Fruit fly (Drosophila melanogaster) whole organism, embryonic: ENCODE results near the gene CG33695.

ENCODE experiments used
- CG10267 ChIP-seq: fragments of 200-800 bp; sonication (Bioruptor generic); optimal IDR thresholded peaks from 2 replicates; lab custom pipeline; 2018; ENCODE audit warnings: missing biosample characterization, mild to moderate bottlenecking, missing genetic modification characterization, moderate library complexity
- CG10462 ChIP-seq: fragments of 200-800 bp; sonication (Bioruptor generic); optimal IDR thresholded peaks from 2 replicates; lab custom pipeline; 2016; ENCODE audit warnings: missing biosample characterization, missing genetic modification characterization
- CG10654 ChIP-seq: fragments of 200-800 bp; sonication (Bioruptor generic); optimal IDR thresholded peaks from 2 replicates; lab custom pipeline; 2016; ENCODE audit warnings: missing biosample characterization, missing genetic modification characterization
- CG17829 ChIP-seq: fragments of 200-800 bp; optimal IDR thresholded peaks from 2 replicates; lab custom pipeline; 2019; ENCODE audit warnings: missing biosample characterization, mild to moderate bottlenecking, missing genetic modification characterization, moderate library complexity
- CG18764 ChIP-seq: fragments of 200-800 bp; sonication (Bioruptor generic); optimal IDR thresholded peaks from 3 replicates; lab custom pipeline; 2016; ENCODE audit warnings: missing biosample characterization, missing genetic modification characterization
- CG2116 ChIP-seq: fragments of 200-800 bp; sonication (Bioruptor generic); optimal IDR thresholded peaks from 3 replicates; lab custom pipeline; 2018; ENCODE audit warnings: missing biosample characterization, mild to moderate bottlenecking, missing genetic modification characterization
- CG2129 ChIP-seq: fragments of 200-800 bp; sonication (Bioruptor generic); IDR thresholded peaks from 2 replicates; pipeline ENCODE4 v1.3.6; 2022; ENCODE audit warnings: missing biosample characterization, missing genetic modification characterization; ENCODE audit not compliant: partially characterized antibody
- CG2889 ChIP-seq: fragments of 200-800 bp; sonication (Bioruptor generic); IDR thresholded peaks from 3 replicates; pipeline ENCODE4 v1.3.6; 2022; ENCODE audit warnings: missing biosample characterization, missing genetic modification characterization
- CG31441 ChIP-seq: fragments of 200-800 bp; sonication (Bioruptor generic); IDR thresholded peaks from 2 replicates; pipeline ENCODE4 v1.3.6; 2022; ENCODE audit warnings: missing biosample characterization, missing genetic modification characterization
- CG4424 ChIP-seq: fragments of 200-800 bp; sonication (Bioruptor generic); optimal IDR thresholded peaks from 3 replicates; lab custom pipeline; 2016; ENCODE audit warnings: missing biosample characterization, missing genetic modification characterization
- CG4820 ChIP-seq: fragments of 200-800 bp; sonication (Bioruptor generic); optimal IDR thresholded peaks from 3 replicates; lab custom pipeline; 2016; ENCODE audit warnings: missing biosample characterization, missing genetic modification characterization
- CG6689 ChIP-seq: fragments of 200-800 bp; sonication (Bioruptor generic); IDR thresholded peaks from 2 replicates; pipeline ENCODE4 v1.3.6; 2022; ENCODE audit warnings: missing biosample characterization, missing genetic modification characterization
- CG7357 ChIP-seq: fragments of 200-800 bp; sonication (Bioruptor generic); IDR thresholded peaks from 3 replicates; pipeline ENCODE4 v1.3.6; 2022; ENCODE audit warnings: missing biosample characterization, missing genetic modification characterization
- CG7839 ChIP-seq: fragments of 200-800 bp; sonication (Bioruptor generic); optimal IDR thresholded peaks from 3 replicates; lab custom pipeline; 2018; ENCODE audit warnings: missing biosample characterization, mild to moderate bottlenecking, missing genetic modification characterization, moderate library complexity
- CG7963 ChIP-seq: fragments of 200-800 bp; sonication (Bioruptor generic); IDR thresholded peaks from 3 replicates; pipeline ENCODE4 v1.3.6; 2022; ENCODE audit warnings: missing biosample characterization, missing genetic modification characterization; ENCODE audit not compliant: partially characterized antibody
- CG7987 ChIP-seq: fragments of 200-800 bp; sonication (Bioruptor generic); optimal IDR thresholded peaks from 2 replicates; lab custom pipeline; 2018; ENCODE audit warnings: missing biosample characterization, mild to moderate bottlenecking, missing genetic modification characterization, moderate library complexity
- CG8944 ChIP-seq: fragments of 200-800 bp; sonication (Bioruptor generic); optimal IDR thresholded peaks from 3 replicates; lab custom pipeline; 2016; ENCODE audit warnings: missing biosample characterization, missing genetic modification characterization
- CG9727 ChIP-seq: fragments of 200-800 bp; sonication (Bioruptor generic); optimal IDR thresholded peaks from 3 replicates; lab custom pipeline; 2017; ENCODE audit warnings: missing biosample characterization, mild to moderate bottlenecking, missing genetic modification characterization
- CG9876 ChIP-seq: fragments of 200-800 bp; sonication (Bioruptor generic); optimal IDR thresholded peaks from 2 replicates; lab custom pipeline; 2016; ENCODE audit warnings: missing biosample characterization, missing genetic modification characterization
- CrebB ChIP-seq: fragments of 200-800 bp; sonication (Bioruptor generic); optimal IDR thresholded peaks from 3 replicates; lab custom pipeline; 2018; ENCODE audit warnings: missing biosample characterization, mild to moderate bottlenecking, missing genetic modification characterization
- D19B ChIP-seq: fragments of 200-800 bp; sonication (Bioruptor generic); optimal IDR thresholded peaks from 2 replicates; lab custom pipeline; 2017; ENCODE audit warnings: missing biosample characterization, mild to moderate bottlenecking, missing genetic modification characterization
- Deaf1 ChIP-seq: fragments of 200-800 bp; optimal IDR thresholded peaks from 3 replicates; lab custom pipeline; 2019; ENCODE audit warnings: missing biosample characterization, mild to moderate bottlenecking, missing genetic modification characterization, moderate library complexity
- Dp ChIP-seq: fragments of 200-800 bp; sonication (Bioruptor generic); optimal IDR thresholded peaks from 2 replicates; lab custom pipeline; 2018; ENCODE audit warnings: missing biosample characterization, mild to moderate bottlenecking, missing genetic modification characterization, moderate library complexity
- E2f1 ChIP-seq: fragments of 200-800 bp; sonication (Bioruptor generic); IDR thresholded peaks from 2 replicates; pipeline ENCODE4 v1.3.6; 2022; ENCODE audit warnings: missing biosample characterization, missing genetic modification characterization
- Eip74EF ChIP-seq, 2 experiments: fragments of 200-800 bp in 1 of 2; fragments of >200 bp in 1 of 2; sonication (Bioruptor generic) in 1 of 2; optimal IDR thresholded peaks; 2 replicates each; lab custom pipeline; 2017 to 2019; ENCODE audit warnings: missing biosample characterization in 2 of 2, missing genetic modification characterization in 2 of 2, mild to moderate bottlenecking in 1 of 2, moderate library complexity in 1 of 2
- Ets97D ChIP-seq: fragments of 200-800 bp; sonication (Bioruptor generic); optimal IDR thresholded peaks from 3 replicates; lab custom pipeline; 2016; ENCODE audit warnings: missing biosample characterization, missing genetic modification characterization
- Gsc ChIP-seq: fragments of 200-800 bp; sonication (Bioruptor generic); IDR thresholded peaks from 2 replicates; pipeline ENCODE4 v1.3.6; 2022; ENCODE audit warnings: missing biosample characterization, missing genetic modification characterization
- HHEX ChIP-seq: fragments of 200-800 bp; sonication (Bioruptor generic); optimal IDR thresholded peaks from 3 replicates; lab custom pipeline; 2017; ENCODE audit warnings: missing biosample characterization, mild to moderate bottlenecking, missing genetic modification characterization, missing genetic modification reagents
- HLH3B ChIP-seq: fragments of 200-800 bp; sonication (Bioruptor generic); IDR thresholded peaks from 2 replicates; pipeline ENCODE4 v1.3.6; 2022; ENCODE audit warnings: missing biosample characterization, missing genetic modification characterization
- Max ChIP-seq: fragments of 200-800 bp; sonication (Bioruptor generic); optimal IDR thresholded peaks from 2 replicates; lab custom pipeline; 2016; ENCODE audit warnings: missing biosample characterization, mild to moderate bottlenecking, missing genetic modification characterization
- Optix ChIP-seq: fragments of 200-800 bp; sonication (Bioruptor generic); IDR thresholded peaks from 3 replicates; pipeline ENCODE4 v1.3.6; 2022; ENCODE audit warnings: missing biosample characterization, missing genetic modification characterization
- Pdp1 ChIP-seq, 2 experiments: fragments of 200-800 bp; sonication (Bioruptor generic); optimal IDR thresholded peaks; 3 replicates each; lab custom pipeline; 2016; ENCODE audit warnings: missing biosample characterization in 2 of 2, missing genetic modification characterization in 2 of 2, mild to moderate bottlenecking in 1 of 2, moderate library complexity in 1 of 2
- Usf ChIP-seq: fragments of 200-800 bp; sonication (Bioruptor generic); optimal IDR thresholded peaks from 2 replicates; lab custom pipeline; 2017; ENCODE audit warnings: missing genotype, missing biosample characterization, missing genetic modification characterization
- ara ChIP-seq: fragments of 200-800 bp; sonication (Bioruptor generic); IDR thresholded peaks from 2 replicates; pipeline ENCODE4 v1.3.6; 2022; ENCODE audit warnings: missing biosample characterization, missing genetic modification characterization
- ase ChIP-seq: fragments of 200-800 bp; sonication (Bioruptor generic); IDR thresholded peaks from 3 replicates; pipeline ENCODE4 v1.3.6; 2022; ENCODE audit warnings: missing biosample characterization, missing genetic modification characterization
- az2 ChIP-seq: fragments of 200-800 bp; sonication (Bioruptor generic); optimal IDR thresholded peaks from 3 replicates; lab custom pipeline; 2016; ENCODE audit warnings: missing biosample characterization, missing genetic modification characterization
- grn ChIP-seq: fragments of 200-800 bp; sonication (Bioruptor generic); optimal IDR thresholded peaks from 3 replicates; lab custom pipeline; 2017; ENCODE audit warnings: missing biosample characterization, missing genetic modification characterization
- her ChIP-seq: fragments of 200-800 bp; sonication (Bioruptor generic); optimal IDR thresholded peaks from 2 replicates; lab custom pipeline; 2016; ENCODE audit warnings: missing biosample characterization, missing genetic modification characterization
- hkb ChIP-seq, 2 experiments: fragments of 200-800 bp in 1 of 2; fragments of >200 bp in 1 of 2; sonication (Bioruptor generic) in 1 of 2; IDR thresholded peaks in 1 of 2; optimal IDR thresholded peaks in 1 of 2; 2 replicates each; pipeline versions ENCODE4 v1.3.6 to Lab custom; 2017 to 2022; ENCODE audit warnings: missing biosample characterization in 1 of 2, missing genetic modification characterization in 1 of 2
- knrl ChIP-seq: fragments of 200-800 bp; sonication (Bioruptor generic); IDR thresholded peaks from 3 replicates; pipeline ENCODE4 v1.3.6; 2022; ENCODE audit warnings: missing biosample characterization, missing genetic modification characterization; ENCODE audit not compliant: partially characterized antibody
- nmo ChIP-seq: fragments of 200-800 bp; sonication (Bioruptor generic); optimal IDR thresholded peaks from 2 replicates; lab custom pipeline; 2018; ENCODE audit warnings: missing biosample characterization, mild to moderate bottlenecking, missing genetic modification characterization, moderate library complexity
- org-1 ChIP-seq: fragments of 200-800 bp; sonication (Bioruptor generic); optimal IDR thresholded peaks from 2 replicates; lab custom pipeline; 2017; ENCODE audit warnings: missing biosample characterization, missing genetic modification characterization
- pb ChIP-seq: fragments of 200-800 bp; sonication (Bioruptor generic); optimal IDR thresholded peaks from 3 replicates; lab custom pipeline; 2016; ENCODE audit warnings: missing biosample characterization, missing genetic modification characterization
- phol ChIP-seq: fragments of 200-800 bp; sonication (Bioruptor generic); optimal IDR thresholded peaks from 3 replicates; lab custom pipeline; 2018; ENCODE audit warnings: missing biosample characterization, mild to moderate bottlenecking, missing genetic modification characterization, moderate library complexity
- ro ChIP-seq: fragments of 200-800 bp; sonication (Bioruptor generic); IDR thresholded peaks from 2 replicates; pipeline ENCODE4 v1.3.6; 2022; ENCODE audit warnings: missing biosample characterization, missing genetic modification characterization
- salm ChIP-seq: fragments of 200-800 bp; sonication (Bioruptor generic); optimal IDR thresholded peaks from 2 replicates; lab custom pipeline; 2018; ENCODE audit warnings: missing biosample characterization, mild to moderate bottlenecking, missing genetic modification characterization
- sr ChIP-seq: fragments of 200-800 bp; sonication (Bioruptor generic); IDR thresholded peaks from 3 replicates; pipeline ENCODE4 v1.3.6; 2022; ENCODE audit warnings: missing biosample characterization, missing genetic modification characterization
- tgo ChIP-seq: fragments of 200-800 bp; sonication (Bioruptor generic); IDR thresholded peaks from 3 replicates; pipeline ENCODE4 v1.3.6; 2022; ENCODE audit warnings: missing biosample characterization, missing genetic modification characterization
- trem ChIP-seq: fragments of 200-800 bp; optimal IDR thresholded peaks from 3 replicates; lab custom pipeline; 2019; ENCODE audit warnings: missing biosample characterization, mild to moderate bottlenecking, missing genetic modification characterization, moderate library complexity
- vnd ChIP-seq: fragments of 200-800 bp; sonication (Bioruptor generic); IDR thresholded peaks from 3 replicates; pipeline ENCODE4 v1.3.6; 2022; ENCODE audit warnings: missing biosample characterization, missing genetic modification characterization; ENCODE audit not compliant: partially characterized antibody
- yki ChIP-seq: fragments of >200 bp; optimal IDR thresholded peaks from 3 replicates; lab custom pipeline; 2018

CG33695 gene

DNA sequence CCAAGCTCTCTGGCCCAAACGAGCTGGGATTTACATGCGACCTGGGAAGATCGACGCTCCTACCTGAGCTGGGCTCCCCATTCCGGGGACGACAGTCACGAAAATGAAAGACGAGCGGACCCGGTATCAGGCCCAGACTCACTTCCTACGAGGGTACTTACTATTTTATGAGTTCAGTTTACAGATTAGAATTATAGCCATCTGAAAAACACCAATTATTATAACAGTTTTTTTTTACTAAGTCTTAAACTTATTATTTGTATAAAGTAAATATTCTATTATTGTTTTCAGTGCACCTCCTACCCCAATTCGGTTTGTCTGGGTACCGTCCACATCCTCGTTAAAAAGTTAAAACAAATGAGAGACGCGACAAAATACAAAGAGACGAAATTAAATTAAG is 48.6 kb downstream of the CG33695 start (continued):
- peak; percentile 39 for TF ChIP-seq CG10267 (tag; lab: Kevin White, UChicago)
- no peak for TF ChIP-seq ro
- TF ChIP-seq Max, result no peak
- no peak for TF ChIP-seq grn
- TF ChIP-seq knrl (GFP tag; lab: Robert Waterston, UW), result no peak
- no peak for TF ChIP-seq CG10654 (GFP tag; lab: Kevin White, UChicago)
- no peak for TF ChIP-seq CG7987 (GFP tag; lab: Kevin White, UChicago)
- TF ChIP-seq CG10462 (GFP tag; lab: Kevin White, UChicago), result no peak
- TF ChIP-seq phol, result peak; percentile 31
- no peak for TF ChIP-seq vnd
- TF ChIP-seq salm (tag; lab: Kevin White, UChicago), result no peak
- TF ChIP-seq CG9876 (GFP tag; lab: Kevin White, UChicago), result no peak
- no peak for TF ChIP-seq D19B (GFP tag; lab: Kevin White, UChicago)
- TF ChIP-seq ase, result no peak
- no peak for TF ChIP-seq HHEX (GFP tag; lab: Kevin White, UChicago)
- TF ChIP-seq yki (lab: Kevin White, UChicago), result no peak
- TF ChIP-seq Ets97D, result no peak
- no peak for TF ChIP-seq sr (GFP tag; lab: Robert Waterston, UW)
- TF ChIP-seq CG4820 (GFP tag; lab: Kevin White, UChicago), result peak; percentile 7
- TF ChIP-seq CG7839 (tag; lab: Kevin White, UChicago), result peak; percentile 4
- no peak for TF ChIP-seq Deaf1 (tag; lab: Kevin White, UChicago)
- peak; percentile 47 for TF ChIP-seq CG31441
- no peak for TF ChIP-seq CG8944 (GFP tag; lab: Kevin White, UChicago)
- TF ChIP-seq nmo (GFP tag; lab: Kevin White, UChicago), result peak; percentile 26
- no peak for TF ChIP-seq CG18764
- peak; percentile 51 for TF ChIP-seq CG17829 (tag; lab: Kevin White, UChicago)
- TF ChIP-seq CG7357 (GFP tag; lab: Robert Waterston, UW), result peak; percentile 45; the same call in 1 of the 3 replicates
- TF ChIP-seq CG2889, result no peak
- no peak for TF ChIP-seq CG2116 (GFP tag; lab: Kevin White, UChicago)
- TF ChIP-seq CrebB, result no peak
- 0 out of 2 replicates have a peak, but pooled peaks have one; percentile 15 for TF ChIP-seq HLH3B (GFP tag; lab: Robert Waterston, UW)
- no peak for TF ChIP-seq tgo (GFP tag; lab: Robert Waterston, UW)
- TF ChIP-seq CG7963 (GFP tag; lab: Robert Waterston, UW), result no peak
- no peak for TF ChIP-seq Dp (GFP tag; lab: Kevin White, UChicago)
- TF ChIP-seq Eip74EF (GFP tag; optimal IDR thresholded peaks at IDR 0.05; lab: Kevin White, UChicago), result no peak
- peak; percentile 61; the same call in 1 of the 2 replicates for TF ChIP-seq ara (GFP tag; lab: Robert Waterston, UW)
- TF ChIP-seq org-1 (GFP tag; lab: Kevin White, UChicago), result no peak
- TF ChIP-seq CG2129, result no peak
- TF ChIP-seq Optix (GFP tag; lab: Robert Waterston, UW), result no peak
- TF ChIP-seq hkb (optimal IDR thresholded peaks at IDR 0.05; lab: Kevin White, UChicago), result no peak
- TF ChIP-seq hkb (GFP tag; IDR thresholded peaks at IDR 0.05; lab: Robert Waterston, UW), result peak; percentile 26; the same call in 1 of the 2 replicates
- TF ChIP-seq CG4424 (GFP tag; lab: Kevin White, UChicago), result peak; percentile 35
- TF ChIP-seq E2f1 (GFP tag; lab: Robert Waterston, UW), result 0 out of 2 replicates have a peak, but pooled peaks have one; percentile 17
- peak; percentile 6; the same call in 1 of the 2 replicates for TF ChIP-seq Gsc (GFP tag; lab: Robert Waterston, UW)
- TF ChIP-seq trem, result no peak
- no peak for TF ChIP-seq az2 (GFP tag; lab: Kevin White, UChicago)
- TF ChIP-seq CG9727 (GFP tag; lab: Kevin White, UChicago), result peak; percentile 65
- 0 out of 2 replicates have a peak, but pooled peaks have one; percentile 31 for TF ChIP-seq CG6689 (GFP tag; lab: Robert Waterston, UW)
- no peak for TF ChIP-seq her
- peak in 1 of 2 experiments; percentile 5 for TF ChIP-seq Pdp1 (GFP tag; optimal IDR thresholded peaks at IDR 0.05; lab: Kevin White, UChicago)
- no peak for TF ChIP-seq pb (GFP tag; lab: Kevin White, UChicago)
- no peak for TF ChIP-seq Usf
